Fruit fly (Drosophila melanogaster) whole organism, embryonic: ENCODE results near the gene alpha4GT2.

ENCODE experiments used
- B-H2 ChIP-seq: fragments of 200-800 bp; sonication (Bioruptor generic); optimal IDR thresholded peaks from 2 replicates; lab custom pipeline; 2018; ENCODE audit warnings: missing biosample characterization, mild to moderate bottlenecking, missing genetic modification characterization
- Bgb ChIP-seq: fragments of 200-800 bp; sonication (Bioruptor generic); IDR thresholded peaks from 2 replicates; pipeline ENCODE4 v1.3.6; 2022; ENCODE audit warnings: missing biosample characterization, missing genetic modification characterization; ENCODE audit not compliant: partially characterized antibody
- CG10321 ChIP-seq: fragments of 200-800 bp; sonication (Bioruptor generic); IDR thresholded peaks from 2 replicates; pipeline ENCODE4 v1.3.6; 2022; ENCODE audit warnings: missing biosample characterization, missing genetic modification characterization
- CG10543 ChIP-seq: fragments of 200-800 bp; sonication (Bioruptor generic); optimal IDR thresholded peaks from 3 replicates; lab custom pipeline; 2017; ENCODE audit warnings: missing biosample characterization, mild to moderate bottlenecking, missing genetic modification characterization, moderate library complexity
- CG11085 ChIP-seq: fragments of 200-800 bp; sonication (Bioruptor generic); IDR thresholded peaks from 2 replicates; pipeline ENCODE4 v1.3.6; 2022; ENCODE audit warnings: missing biosample characterization, missing genetic modification characterization
- CG11247 ChIP-seq: fragments of 200-800 bp; sonication (Bioruptor generic); IDR thresholded peaks from 2 replicates; pipeline ENCODE4 v1.3.6; 2022; ENCODE audit warnings: missing biosample characterization, missing genetic modification characterization
- CG12744 ChIP-seq: fragments of 200-800 bp; sonication (Bioruptor generic); optimal IDR thresholded peaks from 2 replicates; lab custom pipeline; 2016; ENCODE audit warnings: missing biosample characterization, missing genetic modification characterization
- CG12942 ChIP-seq: fragments of 200-800 bp; sonication (Bioruptor generic); optimal IDR thresholded peaks from 3 replicates; lab custom pipeline; 2016; ENCODE audit warnings: missing biosample characterization, missing genetic modification characterization
- CG1529 ChIP-seq: fragments of 200-800 bp; sonication (Bioruptor generic); optimal IDR thresholded peaks from 3 replicates; lab custom pipeline; 2018; ENCODE audit warnings: missing biosample characterization, missing genetic modification characterization
- CG15514 ChIP-seq: fragments of 200-800 bp; sonication (Bioruptor generic); optimal IDR thresholded peaks from 3 replicates; lab custom pipeline; 2017; ENCODE audit warnings: missing biosample characterization, missing genetic modification characterization, mild to moderate bottlenecking, moderate library complexity, missing genetic modification reagents
- CG15696 ChIP-seq: fragments of 200-800 bp; sonication (Bioruptor generic); optimal IDR thresholded peaks from 2 replicates; lab custom pipeline; 2019; ENCODE audit warnings: missing biosample characterization, mild to moderate bottlenecking, missing genetic modification characterization, moderate library complexity
- CG17912 ChIP-seq: fragments of 200-800 bp; sonication (Bioruptor generic); optimal IDR thresholded peaks from 2 replicates; lab custom pipeline; 2018; ENCODE audit warnings: missing biosample characterization, mild to moderate bottlenecking, missing genetic modification characterization
- CG2120 ChIP-seq: fragments of 200-800 bp; sonication (Bioruptor generic); optimal IDR thresholded peaks from 3 replicates; lab custom pipeline; 2016; ENCODE audit warnings: missing biosample characterization, missing genetic modification characterization
- CG2678 ChIP-seq: fragments of 200-800 bp; sonication (Bioruptor generic); optimal IDR thresholded peaks from 3 replicates; lab custom pipeline; 2019; ENCODE audit warnings: missing biosample characterization, mild to moderate bottlenecking, missing genetic modification characterization, moderate library complexity
- CG2712 ChIP-seq: fragments of 200-800 bp; optimal IDR thresholded peaks from 3 replicates; lab custom pipeline; 2019; ENCODE audit warnings: missing biosample characterization, mild to moderate bottlenecking, missing genetic modification characterization, moderate library complexity
- CG4617 ChIP-seq: fragments of 200-800 bp; sonication (Bioruptor generic); optimal IDR thresholded peaks from 3 replicates; lab custom pipeline; 2016; ENCODE audit warnings: missing biosample characterization, missing genetic modification characterization, borderline replicate concordance
- CG5245 ChIP-seq: fragments of 200-800 bp; sonication (Bioruptor generic); optimal IDR thresholded peaks from 3 replicates; lab custom pipeline; 2016; ENCODE audit warnings: missing biosample characterization, missing genetic modification characterization
- CG6689 ChIP-seq: fragments of 200-800 bp; sonication (Bioruptor generic); IDR thresholded peaks from 2 replicates; pipeline ENCODE4 v1.3.6; 2022; ENCODE audit warnings: missing biosample characterization, missing genetic modification characterization
- CG6854 ChIP-seq: fragments of 200-800 bp; sonication (Bioruptor generic); optimal IDR thresholded peaks from 3 replicates; lab custom pipeline; 2017; ENCODE audit warnings: missing biosample characterization, mild to moderate bottlenecking, missing genetic modification characterization
- CG7745 ChIP-seq: fragments of 200-800 bp; sonication (Bioruptor generic); optimal IDR thresholded peaks from 2 replicates; lab custom pipeline; 2018; ENCODE audit warnings: missing biosample characterization, mild to moderate bottlenecking, missing genetic modification characterization, moderate library complexity
- CG9932 ChIP-seq: fragments of 200-800 bp; sonication (Bioruptor generic); IDR thresholded peaks from 2 replicates; pipeline ENCODE4 v1.3.6; 2022; ENCODE audit warnings: missing biosample characterization, missing genetic modification characterization
- CTCF ChIP-seq: fragments of 200-800 bp; sonication (Bioruptor generic); optimal IDR thresholded peaks from 2 replicates; lab custom pipeline; 2017; ENCODE audit warnings: missing biosample characterization, mild to moderate bottlenecking, missing genetic modification characterization, moderate library complexity
- D19A ChIP-seq: fragments of 200-800 bp; optimal IDR thresholded peaks from 3 replicates; lab custom pipeline; 2019; ENCODE audit warnings: missing biosample characterization, mild to moderate bottlenecking, missing genetic modification characterization, moderate library complexity
- Doc2 ChIP-seq: fragments of 200-800 bp; sonication (Bioruptor generic); IDR thresholded peaks from 2 replicates; pipeline ENCODE4 v1.3.6; 2022; ENCODE audit warnings: missing biosample characterization, missing genetic modification characterization
- HLH3B ChIP-seq: fragments of 200-800 bp; sonication (Bioruptor generic); IDR thresholded peaks from 2 replicates; pipeline ENCODE4 v1.3.6; 2022; ENCODE audit warnings: missing biosample characterization, missing genetic modification characterization
- HLHmδ ChIP-seq: fragments of 200-800 bp; sonication (Bioruptor generic); optimal IDR thresholded peaks from 2 replicates; lab custom pipeline; 2018; ENCODE audit warnings: missing biosample characterization, mild to moderate bottlenecking, missing genetic modification characterization, moderate library complexity
- Hand ChIP-seq: fragments of 200-800 bp; sonication (Bioruptor generic); optimal IDR thresholded peaks from 2 replicates; lab custom pipeline; 2017; ENCODE audit warnings: mild to moderate bottlenecking, missing biosample characterization, missing genetic modification reagents, missing genetic modification characterization
- Mad ChIP-seq: fragments of 200-800 bp; sonication (Bioruptor generic); optimal IDR thresholded peaks from 2 replicates; lab custom pipeline; 2016; ENCODE audit warnings: missing biosample characterization, missing genetic modification characterization
- Neu2 ChIP-seq: fragments of 200-800 bp; sonication (Bioruptor generic); optimal IDR thresholded peaks from 3 replicates; lab custom pipeline; 2016; ENCODE audit warnings: missing biosample characterization, missing genetic modification characterization, borderline replicate concordance
- Oli ChIP-seq: fragments of 200-800 bp; sonication (Bioruptor generic); optimal IDR thresholded peaks from 2 replicates; lab custom pipeline; 2018; ENCODE audit warnings: missing biosample characterization, mild to moderate bottlenecking, missing genetic modification characterization, moderate library complexity
- Opbp ChIP-seq: fragments of 200-800 bp; sonication (Bioruptor generic); IDR thresholded peaks from 3 replicates; pipeline ENCODE4 v1.3.6; 2022; ENCODE audit warnings: missing biosample characterization, missing genetic modification characterization; ENCODE audit not compliant: partially characterized antibody
- Optix ChIP-seq: fragments of 200-800 bp; sonication (Bioruptor generic); IDR thresholded peaks from 3 replicates; pipeline ENCODE4 v1.3.6; 2022; ENCODE audit warnings: missing biosample characterization, missing genetic modification characterization
- YL-1 ChIP-seq: fragments of 200-800 bp; sonication (Bioruptor generic); optimal IDR thresholded peaks from 3 replicates; lab custom pipeline; 2017; ENCODE audit warnings: missing biosample characterization, mild to moderate bottlenecking, missing genetic modification characterization
- chn ChIP-seq: fragments of 200-800 bp; sonication (Bioruptor generic); optimal IDR thresholded peaks from 2 replicates; lab custom pipeline; 2016; ENCODE audit warnings: missing biosample characterization, missing genetic modification characterization
- ems ChIP-seq: fragments of 200-800 bp; sonication (Bioruptor generic); optimal IDR thresholded peaks from 3 replicates; lab custom pipeline; 2016; ENCODE audit warnings: missing biosample characterization, missing genetic modification characterization
- gfzf ChIP-seq: fragments of 200-800 bp; sonication (Bioruptor generic); optimal IDR thresholded peaks from 2 replicates; lab custom pipeline; 2016; ENCODE audit warnings: missing biosample characterization, mild to moderate bottlenecking, missing genetic modification characterization, moderate library complexity
- grn ChIP-seq: fragments of 200-800 bp; sonication (Bioruptor generic); optimal IDR thresholded peaks from 3 replicates; lab custom pipeline; 2017; ENCODE audit warnings: missing biosample characterization, missing genetic modification characterization
- gro ChIP-seq: fragments of 200-800 bp; sonication (Bioruptor generic); optimal IDR thresholded peaks from 2 replicates; lab custom pipeline; 2016; ENCODE audit warnings: missing biosample characterization, missing genetic modification characterization
- her ChIP-seq: fragments of 200-800 bp; sonication (Bioruptor generic); optimal IDR thresholded peaks from 2 replicates; lab custom pipeline; 2016; ENCODE audit warnings: missing biosample characterization, missing genetic modification characterization
- hkb ChIP-seq, 2 experiments: fragments of 200-800 bp in 1 of 2; fragments of >200 bp in 1 of 2; sonication (Bioruptor generic) in 1 of 2; IDR thresholded peaks in 1 of 2; optimal IDR thresholded peaks in 1 of 2; 2 replicates each; pipeline versions ENCODE4 v1.3.6 to Lab custom; 2017 to 2022; ENCODE audit warnings: missing biosample characterization in 1 of 2, missing genetic modification characterization in 1 of 2
- maf-S ChIP-seq: fragments of 200-800 bp; sonication (Bioruptor generic); optimal IDR thresholded peaks from 2 replicates; lab custom pipeline; 2016; ENCODE audit warnings: missing biosample characterization, missing genetic modification characterization
- nerfin-1 ChIP-seq: fragments of 200-800 bp; sonication (Bioruptor generic); optimal IDR thresholded peaks from 3 replicates; lab custom pipeline; 2019; ENCODE audit warnings: missing biosample characterization, mild to moderate bottlenecking, missing genetic modification characterization, moderate library complexity
- oc ChIP-seq: fragments of 200-800 bp; sonication (Bioruptor generic); optimal IDR thresholded peaks from 2 replicates; lab custom pipeline; 2018; ENCODE audit warnings: missing biosample characterization, mild to moderate bottlenecking, missing genetic modification characterization, moderate library complexity
- peb ChIP-seq: fragments of 200-800 bp; sonication (Bioruptor generic); IDR thresholded peaks from 2 replicates; pipeline ENCODE4 v1.3.6; 2022; ENCODE audit warnings: missing biosample characterization, missing genetic modification characterization
- pzg ChIP-seq: fragments of 200-800 bp; sonication (Bioruptor generic); optimal IDR thresholded peaks from 3 replicates; lab custom pipeline; 2018; ENCODE audit warnings: missing biosample characterization, mild to moderate bottlenecking, missing genetic modification characterization, moderate library complexity
- run ChIP-seq: fragments of 200-800 bp; sonication (Bioruptor generic); optimal IDR thresholded peaks from 3 replicates; lab custom pipeline; 2018; ENCODE audit warnings: missing biosample characterization, mild to moderate bottlenecking, missing genetic modification characterization
- shn ChIP-seq: fragments of 200-800 bp; sonication (Bioruptor generic); optimal IDR thresholded peaks from 3 replicates; lab custom pipeline; 2016; ENCODE audit warnings: missing biosample characterization, missing genetic modification characterization
- sisA ChIP-seq: fragments of 200-800 bp; sonication (Bioruptor generic); IDR thresholded peaks from 2 replicates; pipeline ENCODE4 v1.3.6; 2022; ENCODE audit warnings: missing biosample characterization, missing genetic modification characterization
- slou ChIP-seq: fragments of 200-800 bp; sonication (Bioruptor generic); optimal IDR thresholded peaks from 3 replicates; lab custom pipeline; 2016; ENCODE audit warnings: missing biosample characterization, missing genetic modification characterization
- vfl ChIP-seq: fragments of 200-800 bp; sonication (Bioruptor generic); optimal IDR thresholded peaks from 2 replicates; lab custom pipeline; 2016; ENCODE audit warnings: missing biosample characterization, missing genetic modification characterization
- zen2 ChIP-seq: fragments of 200-800 bp; sonication (Bioruptor generic); IDR thresholded peaks from 3 replicates; pipeline ENCODE4 v1.3.6; 2022; ENCODE audit warnings: missing biosample characterization, missing genetic modification characterization; ENCODE audit not compliant: partially characterized antibody

The alpha4GT2 gene

dm6 chr3R:25884301-25884700 lies 52.3 kb downstream of the alpha4GT2 start (continued):
- TF ChIP-seq CG5245: no peak
- no peak for TF ChIP-seq chn
- TF ChIP-seq peb (GFP tag; lab: Robert Waterston, UW): no peak
- peak; percentile 87 for TF ChIP-seq oc (tag; lab: Kevin White, UChicago)
- peak; percentile 76 for TF ChIP-seq CG6689 (GFP tag; lab: Robert Waterston, UW)
- TF ChIP-seq ems (GFP tag; lab: Kevin White, UChicago): no peak
- TF ChIP-seq shn: no peak
- peak; percentile 82 for TF ChIP-seq D19A (tag; lab: Kevin White, UChicago)
- TF ChIP-seq CG2120 (GFP tag; lab: Kevin White, UChicago): peak; percentile 3
- TF ChIP-seq CG12744 (GFP tag; lab: Kevin White, UChicago): no peak
- no peak for TF ChIP-seq vfl
- peak; percentile 72 for TF ChIP-seq Oli (tag; lab: Kevin White, UChicago)
- no peak for TF ChIP-seq CG4617 (GFP tag; lab: Kevin White, UChicago)
- TF ChIP-seq CG6854 (GFP tag; lab: Kevin White, UChicago): no peak
- TF ChIP-seq CG10543 (GFP tag; lab: Kevin White, UChicago): no peak
- no peak for TF ChIP-seq YL-1 (GFP tag; lab: Kevin White, UChicago)
- TF ChIP-seq nerfin-1 (tag; lab: Kevin White, UChicago): peak; percentile 71
- TF ChIP-seq CG7745: no peak
- TF ChIP-seq Mad: no peak
- TF ChIP-seq CG17912 (GFP tag; lab: Kevin White, UChicago): no peak
- no peak for TF ChIP-seq slou
- peak; percentile 69 for TF ChIP-seq run (tag; lab: Kevin White, UChicago)
- no peak for TF ChIP-seq CTCF (GFP tag; lab: Kevin White, UChicago)
- TF ChIP-seq Doc2: no peak
- peak; percentile 63 for TF ChIP-seq CG1529 (GFP tag; lab: Kevin White, UChicago)
- no peak for TF ChIP-seq maf-S (GFP tag; lab: Kevin White, UChicago)
- no peak for TF ChIP-seq pzg (GFP tag; lab: Kevin White, UChicago)
- TF ChIP-seq CG2712 (tag; lab: Kevin White, UChicago): peak; percentile 91
- no peak for TF ChIP-seq hkb (optimal IDR thresholded peaks at IDR 0.05; lab: Kevin White, UChicago)
- TF ChIP-seq hkb (GFP tag; IDR thresholded peaks at IDR 0.05; lab: Robert Waterston, UW): peak; percentile 52; the same call in 1 of the 2 replicates
- TF ChIP-seq CG10321 (GFP tag; lab: Robert Waterston, UW): 0 out of 2 replicates have a peak, but pooled peaks have one; percentile 9
- no peak for TF ChIP-seq B-H2 (GFP tag; lab: Kevin White, UChicago)
- TF ChIP-seq CG15514: no peak
- 0 out of 2 replicates have a peak, but pooled peaks have one; percentile 13 for TF ChIP-seq CG11247 (GFP tag; lab: Robert Waterston, UW)
- TF ChIP-seq Neu2 (GFP tag; lab: Kevin White, UChicago): no peak
- TF ChIP-seq gfzf (GFP tag; lab: Kevin White, UChicago): no peak
- TF ChIP-seq Bgb (GFP tag; lab: Robert Waterston, UW): no peak
- TF ChIP-seq HLH3B (GFP tag; lab: Robert Waterston, UW): peak; percentile 67
- no peak for TF ChIP-seq Hand (GFP tag; lab: Kevin White, UChicago)
- TF ChIP-seq Opbp (GFP tag; lab: Robert Waterston, UW): no peak
- TF ChIP-seq zen2 (GFP tag; lab: Robert Waterston, UW): no peak
- TF ChIP-seq grn (GFP tag; lab: Kevin White, UChicago): no peak
- TF ChIP-seq her (GFP tag; lab: Kevin White, UChicago): no peak
- TF ChIP-seq CG9932: no peak
- no peak for TF ChIP-seq gro (GFP tag; lab: Kevin White, UChicago)
- TF ChIP-seq sisA (GFP tag; lab: Robert Waterston, UW): peak; percentile 72
- no peak for TF ChIP-seq HLHmδ (GFP tag; lab: Kevin White, UChicago)
- TF ChIP-seq CG12942 (GFP tag; lab: Kevin White, UChicago): peak; percentile 22
- peak; percentile 80 for TF ChIP-seq CG2678
- TF ChIP-seq CG15696 (tag; lab: Kevin White, UChicago): peak; percentile 41
- TF ChIP-seq CG11085: no peak
- TF ChIP-seq Optix (GFP tag; lab: Robert Waterston, UW): no peak
